Fruit fly (Drosophila melanogaster) whole organism: ENCODE data around the gene ND-PDSW.

Source experiments
- Dll ChIP-seq: fragments of >200 bp; optimal IDR thresholded peaks from 2 replicates; lab custom pipeline; 2017
- EcR ChIP-seq, 2 experiments: fragments of >200 bp; optimal IDR thresholded peaks; 2 replicates each; lab custom pipeline; 2017; ENCODE audit warnings: missing biosample characterization in 2 of 2, missing genetic modification characterization in 2 of 2, missing genetic modification reagents in 2 of 2
- pan ChIP-seq: fragments of >200 bp; optimal IDR thresholded peaks from 2 replicates; lab custom pipeline; 2017
- psq ChIP-seq: fragments of >200 bp; optimal IDR thresholded peaks from 2 replicates; lab custom pipeline; 2017
- usp ChIP-seq: fragments of >200 bp; optimal IDR thresholded peaks from 2 replicates; lab custom pipeline; 2017; ENCODE audit warnings: missing biosample characterization, missing genetic modification characterization, mixed read lengths

dm6 chr2L:3439502-3439901 lies 26.5 kb upstream of the ND-PDSW start:
- TF ChIP-seq usp (no peak), Dll (lab: Kevin White, UChicago) (no peak), pan (lab: Kevin White, UChicago) (no peak), psq (lab: Kevin White, UChicago) (no peak), EcR (GFP tag; optimal IDR thresholded peaks at IDR 0.05; lab: Kevin White, UChicago) (no peak)
